Worm (Caenorhabditis elegans) whole organism, L4 larva: ENCODE data around the gene nimk-1.

Source experiments
- F49E8.2 ChIP-seq: sonication (generic microtip); optimal IDR thresholded peaks from 2 replicates; lab custom pipeline; 2016; ENCODE audit warnings: missing compliant biosample characterization, mild to moderate bottlenecking, missing genetic modification characterization, borderline replicate concordance
- egl-27 ChIP-seq: sonication (generic microtip); optimal IDR thresholded peaks from 3 replicates; lab custom pipeline; 2017; ENCODE audit warnings: missing biosample characterization, missing genetic modification reagents, missing genetic modification characterization
- gei-8 ChIP-seq: fragments of 200-800 bp; sonication (Bioruptor generic); optimal IDR thresholded peaks from 2 replicates; lab custom pipeline; 2018; ENCODE audit warnings: mild to moderate bottlenecking, missing genetic modification characterization, missing compliant biosample characterization
- hmg-1.1 ChIP-seq: fragments of 200-800 bp; sonication (Bioruptor generic); IDR thresholded peaks from 2 replicates; pipeline ENCODE4 v1.3.6; 2022; ENCODE audit warnings: missing genetic modification reagents, missing genetic modification characterization, missing compliant biosample characterization
- madf-5 ChIP-seq, 2 experiments: fragments of 200-800 bp; sonication (Bioruptor generic); IDR thresholded peaks; 2 replicates each; pipeline ENCODE4 v1.3.6; 2022; ENCODE audit warnings: missing compliant biosample characterization in 2 of 2, missing genetic modification characterization in 2 of 2
- mep-1 ChIP-seq: fragments of 150-350 bp; sonication (generic microtip); optimal IDR thresholded peaks from 3 replicates; lab custom pipeline; 2014; ENCODE audit warnings: missing biosample characterization, missing genetic modification characterization
- nhr-102 ChIP-seq: sonication (generic microtip); optimal IDR thresholded peaks from 2 replicates; lab custom pipeline; 2016; ENCODE audit warnings: mild to moderate bottlenecking, missing genetic modification characterization, moderate library complexity, missing compliant biosample characterization
- nhr-111 ChIP-seq: fragments of 200-800 bp; sonication (Bioruptor generic); optimal IDR thresholded peaks from 2 replicates; lab custom pipeline; 2018; ENCODE audit warnings: mild to moderate bottlenecking, missing genetic modification characterization, missing compliant biosample characterization
- skn-1 ChIP-seq: fragments of 150-350 bp; optimal IDR thresholded peaks from 2 replicates; lab custom pipeline; 2014; ENCODE audit warnings: missing biosample characterization, missing genetic modification characterization
- unc-62 ChIP-seq, 3 experiments: fragments of 150-350 bp in 1 of 3; sonication (generic microtip); optimal IDR thresholded peaks in 2 of 3; peaks in 1 of 3; 1 replicate in 1 of 3; 2 replicates in 2 of 3; lab custom pipeline; 2014 to 2017; ENCODE audit warnings: missing biosample characterization in 3 of 3, missing genetic modification characterization in 3 of 3, missing genetic modification reagents in 3 of 3, missing genotype in 1 of 3

DNA sequence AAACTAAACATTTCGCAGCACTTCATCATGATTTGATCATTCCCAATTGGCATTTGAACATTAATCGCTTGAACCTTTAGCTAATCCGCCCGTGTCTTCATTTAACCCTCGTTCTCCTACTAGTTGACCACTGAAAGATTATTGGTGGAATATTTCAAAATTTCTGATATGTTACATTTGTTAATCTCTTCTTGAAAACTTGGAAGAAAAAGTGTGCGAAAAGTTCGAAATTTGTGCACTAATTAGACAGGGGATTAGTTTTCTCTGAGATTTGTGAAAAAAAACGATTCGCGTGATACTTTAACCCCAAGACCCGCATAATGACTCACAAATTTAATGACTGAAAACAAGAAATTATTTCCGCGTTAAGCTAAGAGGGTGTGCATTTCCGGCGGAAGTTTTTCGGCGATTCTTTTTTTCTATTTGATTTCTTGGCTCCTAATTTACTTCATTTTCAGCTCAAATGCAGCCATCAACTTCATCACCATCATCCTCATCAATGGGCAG lies at the start of gene nimk-1:
- TF ChIP-seq skn-1 (no peak), nhr-111 (GFP tag; lab: Kevin White, UChicago) (no peak), unc-62 (GFP tag; optimal IDR thresholded peaks at IDR 0.05 in 1 of 2; lab: Kevin White, UChicago) (no peak), unc-62 (tag; optimal IDR thresholded peaks at IDR 0.05; lab: Kevin White, UChicago) (no peak), egl-27 (tag; lab: Kevin White, UChicago) (no peak), gei-8 (GFP tag; lab: Kevin White, UChicago) (no peak), mep-1 (tag; lab: Kevin White, UChicago) (no peak), madf-5 (GFP tag; IDR thresholded peaks at IDR 0.05; lab: Robert Waterston, UW) (no peak), nhr-102 (no peak), hmg-1.1 (GFP tag; lab: Robert Waterston, UW) (no peak), F49E8.2 (tag; lab: Kevin White, UChicago) (no peak)
